4 worm cellular contexts compared by ENCODE assay signal in the genomic region with DNA sequence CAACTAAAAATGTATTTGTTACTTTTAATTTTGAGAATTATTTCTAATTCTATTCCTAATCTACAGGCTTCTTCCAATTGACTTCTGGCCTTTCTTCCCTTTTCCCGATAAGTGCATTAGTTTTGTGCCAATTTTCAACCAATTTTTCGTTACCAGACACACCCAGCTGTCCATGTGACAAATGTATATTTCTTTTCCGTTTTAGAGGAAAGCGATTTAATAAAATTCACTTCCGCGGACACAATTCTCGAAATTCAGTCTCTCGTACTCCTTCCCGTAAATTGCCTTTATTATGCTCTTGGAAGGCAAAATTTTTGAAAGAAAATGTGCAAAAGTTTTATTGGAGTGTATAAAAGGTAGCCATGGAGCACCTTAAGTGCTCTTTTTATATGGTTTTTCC.
A peak's percentile ranks its signal among the peaks of the same experiment; 100 is the strongest.
TF ChIP-seq lines count a peak whose summit lies in the region.

No protein-coding gene starts in this region.

TF ChIP-seq in whole organism, L1 larva, 84 proteins besides CTCF, POLR2A, EP300 and RAD21:
- TF ChIP-seq unc-98 (GFP tag; IDR thresholded peaks at IDR 0.05; lab: Robert Waterston, UW) (no peak), fkh-8 (tag; optimal IDR thresholded peaks at IDR 0.05; lab: Kevin White, UChicago) (peak; percentile 79), mab-9 (GFP tag; IDR thresholded peaks at IDR 0.05; lab: Robert Waterston, UW) (0 out of 2 replicates have a peak, but pooled peaks have one; percentile 25), efl-1 (optimal IDR thresholded peaks at IDR 0.05; lab: Kevin White, UChicago) (peak in 1 of 2 experiments; percentile 12), efl-1 (GFP tag; optimal IDR thresholded peaks at IDR 0.05 in 1 of 2; lab: Kevin White, UChicago) (no peak), lin-14 (GFP tag; optimal IDR thresholded peaks at IDR 0.05; lab: Kevin White, UChicago) (peak; percentile 67), mep-1 (tag; optimal IDR thresholded peaks at IDR 0.05; lab: Kevin White, UChicago) (peak; percentile 6), nhr-71 (tag; optimal IDR thresholded peaks at IDR 0.05; lab: Kevin White, UChicago) (peak; percentile 43), fkh-4 (tag; optimal IDR thresholded peaks at IDR 0.05; lab: Kevin White, UChicago; ENCODE audit: borderline replicate concordance) (no peak), nhr-47 (tag; optimal IDR thresholded peaks at IDR 0.05; lab: Kevin White, UChicago) (peak; percentile 46)

TF ChIP-seq in whole organism, L2 larva, 48 proteins besides CTCF, POLR2A, EP300 and RAD21:
- peak in 1 of 2 experiments; percentile 13 for TF ChIP-seq lsy-2 (tag; optimal IDR thresholded peaks at IDR 0.05; lab: Kevin White, UChicago)
- TF ChIP-seq sma-9 (GFP tag; optimal IDR thresholded peaks at IDR 0.05; lab: Kevin White, UChicago): peak; percentile 27
- no peak for TF ChIP-seq sma-9 (tag; optimal IDR thresholded peaks at IDR 0.05; lab: Kevin White, UChicago)
- TF ChIP-seq nhr-77 (tag; optimal IDR thresholded peaks at IDR 0.05; lab: Kevin White, UChicago): no peak
- peak; percentile 7 for TF ChIP-seq C34F6.9 (tag; optimal IDR thresholded peaks at IDR 0.05; lab: Kevin White, UChicago)

TF ChIP-seq in whole organism, late embryonic, 69 proteins besides CTCF, POLR2A, EP300 and RAD21:
- TF ChIP-seq unc-42 (tag; optimal IDR thresholded peaks at IDR 0.05; lab: Kevin White, UChicago) (peak; percentile 82), pqm-1 (tag; optimal IDR thresholded peaks at IDR 0.05; lab: Kevin White, UChicago) (no peak)

TF ChIP-seq in whole organism, mixed stage, embryonic, 35 proteins besides CTCF, POLR2A, EP300 and RAD21:
- TF ChIP-seq ces-1 (GFP tag; optimal IDR thresholded peaks at IDR 0.05; lab: Kevin White, UChicago) (peak; percentile 92), cnd-1 (tag; optimal IDR thresholded peaks at IDR 0.05; lab: Kevin White, UChicago) (no peak)
